Fruit fly (Drosophila melanogaster) whole organism, embryonic: ENCODE measurements around the gene CG9132.
A peak's percentile ranks its signal among the peaks of the same experiment; 100 is the strongest.

Source experiments
- Atf3 ChIP-seq: fragments of 200-800 bp; sonication (Bioruptor generic); optimal IDR thresholded peaks from 3 replicates; lab custom pipeline; 2016; ENCODE audit warnings: missing biosample characterization, missing genetic modification characterization
- CG10209 ChIP-seq: fragments of 200-800 bp; sonication (Bioruptor generic); optimal IDR thresholded peaks from 3 replicates; lab custom pipeline; 2017; ENCODE audit warnings: missing biosample characterization, mild to moderate bottlenecking, missing genetic modification characterization, missing genetic modification reagents
- CG10543 ChIP-seq: fragments of 200-800 bp; sonication (Bioruptor generic); optimal IDR thresholded peaks from 3 replicates; lab custom pipeline; 2017; ENCODE audit warnings: missing biosample characterization, mild to moderate bottlenecking, missing genetic modification characterization, moderate library complexity
- CG12155 ChIP-seq: fragments of 200-800 bp; sonication (Bioruptor generic); optimal IDR thresholded peaks from 3 replicates; lab custom pipeline; 2016; ENCODE audit warnings: missing biosample characterization, missing genetic modification characterization
- CG12942 ChIP-seq: fragments of 200-800 bp; sonication (Bioruptor generic); optimal IDR thresholded peaks from 3 replicates; lab custom pipeline; 2016; ENCODE audit warnings: missing biosample characterization, missing genetic modification characterization
- CG13123 ChIP-seq: fragments of 200-800 bp; sonication (Bioruptor generic); optimal IDR thresholded peaks from 2 replicates; lab custom pipeline; 2016; ENCODE audit warnings: missing biosample characterization, missing genetic modification characterization
- CG13287 ChIP-seq: fragments of 200-800 bp; sonication (Bioruptor generic); IDR thresholded peaks from 2 replicates; pipeline ENCODE4 v1.3.6; 2022; ENCODE audit warnings: missing biosample characterization, missing genetic modification characterization; ENCODE audit not compliant: partially characterized antibody
- CG1602 ChIP-seq: fragments of 200-800 bp; sonication (Bioruptor generic); optimal IDR thresholded peaks from 3 replicates; lab custom pipeline; 2016; ENCODE audit warnings: missing biosample characterization, missing genetic modification characterization
- CG1647 ChIP-seq: fragments of 200-800 bp; sonication (Bioruptor generic); optimal IDR thresholded peaks from 3 replicates; lab custom pipeline; 2016; ENCODE audit warnings: missing biosample characterization, missing genetic modification characterization
- CG17186 ChIP-seq: fragments of 200-800 bp; sonication (Bioruptor generic); optimal IDR thresholded peaks from 3 replicates; lab custom pipeline; 2017; ENCODE audit warnings: missing biosample characterization, missing genetic modification reagents, missing genetic modification characterization
- CG17829 ChIP-seq: fragments of 200-800 bp; optimal IDR thresholded peaks from 2 replicates; lab custom pipeline; 2019; ENCODE audit warnings: missing biosample characterization, mild to moderate bottlenecking, missing genetic modification characterization, moderate library complexity
- CG2712 ChIP-seq: fragments of 200-800 bp; optimal IDR thresholded peaks from 3 replicates; lab custom pipeline; 2019; ENCODE audit warnings: missing biosample characterization, mild to moderate bottlenecking, missing genetic modification characterization, moderate library complexity
- CG2889 ChIP-seq: fragments of 200-800 bp; sonication (Bioruptor generic); IDR thresholded peaks from 3 replicates; pipeline ENCODE4 v1.3.6; 2022; ENCODE audit warnings: missing biosample characterization, missing genetic modification characterization
- CG3065 ChIP-seq: fragments of 200-800 bp; sonication (Bioruptor generic); optimal IDR thresholded peaks from 2 replicates; lab custom pipeline; 2016; ENCODE audit warnings: missing biosample characterization, missing genetic modification characterization
- CG32532 ChIP-seq: fragments of 200-800 bp; sonication (Bioruptor generic); IDR thresholded peaks from 2 replicates; pipeline ENCODE4 v1.3.6; 2022; ENCODE audit warnings: missing biosample characterization, missing genetic modification characterization
- CG32767 ChIP-seq: fragments of 200-800 bp; sonication (Bioruptor generic); IDR thresholded peaks from 2 replicates; pipeline ENCODE4 v1.3.6; 2022; ENCODE audit warnings: missing biosample characterization, missing genetic modification characterization
- CG4404 ChIP-seq: fragments of 200-800 bp; sonication (Bioruptor generic); IDR thresholded peaks from 2 replicates; pipeline ENCODE4 v1.3.6; 2022; ENCODE audit warnings: missing biosample characterization, missing genetic modification characterization
- CG5180 ChIP-seq: fragments of 200-800 bp; sonication (Bioruptor generic); optimal IDR thresholded peaks from 3 replicates; lab custom pipeline; 2017; ENCODE audit warnings: missing biosample characterization, missing genetic modification characterization, mild to moderate bottlenecking, moderate library complexity, missing genetic modification reagents
- CG6272 ChIP-seq: fragments of 200-800 bp; sonication (Bioruptor generic); IDR thresholded peaks from 2 replicates; pipeline ENCODE4 v1.3.6; 2022; ENCODE audit warnings: missing biosample characterization, missing genetic modification characterization
- CG7271 ChIP-seq: fragments of 200-800 bp; sonication (Bioruptor generic); optimal IDR thresholded peaks from 2 replicates; lab custom pipeline; 2018; ENCODE audit warnings: missing biosample characterization, mild to moderate bottlenecking, missing genetic modification characterization, moderate library complexity
- CG7963 ChIP-seq: fragments of 200-800 bp; sonication (Bioruptor generic); IDR thresholded peaks from 3 replicates; pipeline ENCODE4 v1.3.6; 2022; ENCODE audit warnings: missing biosample characterization, missing genetic modification characterization; ENCODE audit not compliant: partially characterized antibody
- CG8765 ChIP-seq: fragments of 200-800 bp; sonication (Bioruptor generic); IDR thresholded peaks from 2 replicates; pipeline ENCODE4 v1.3.6; 2022; ENCODE audit warnings: missing biosample characterization, missing genetic modification characterization
- CoRest ChIP-seq: fragments of 200-800 bp; sonication (Bioruptor generic); optimal IDR thresholded peaks from 3 replicates; lab custom pipeline; 2018; ENCODE audit warnings: missing biosample characterization, mild to moderate bottlenecking, missing genetic modification characterization, moderate library complexity
- Dad ChIP-seq: fragments of 200-800 bp; sonication (Bioruptor generic); optimal IDR thresholded peaks from 3 replicates; lab custom pipeline; 2016; ENCODE audit warnings: missing biosample characterization, missing genetic modification characterization
- Dip3 ChIP-seq: fragments of 200-800 bp; sonication (Bioruptor generic); optimal IDR thresholded peaks from 3 replicates; lab custom pipeline; 2016; ENCODE audit warnings: missing biosample characterization, missing genetic modification characterization
- Dll ChIP-seq: fragments of 200-800 bp; sonication (Bioruptor generic); IDR thresholded peaks from 4 replicates; pipeline ENCODE4 v1.3.6; 2022; ENCODE audit warnings: missing biosample characterization, missing genetic modification characterization; ENCODE audit not compliant: partially characterized antibody
- Fer3 ChIP-seq: fragments of 200-800 bp; sonication (Bioruptor generic); optimal IDR thresholded peaks from 2 replicates; lab custom pipeline; 2018; ENCODE audit warnings: missing biosample characterization, mild to moderate bottlenecking, missing genetic modification characterization, moderate library complexity
- HLH4C ChIP-seq: fragments of 200-800 bp; sonication (Bioruptor generic); IDR thresholded peaks from 3 replicates; pipeline ENCODE4 v1.3.6; 2022; ENCODE audit warnings: missing biosample characterization, missing genetic modification characterization; ENCODE audit not compliant: partially characterized antibody
- HmgD ChIP-seq: fragments of 200-800 bp; sonication (Bioruptor generic); optimal IDR thresholded peaks from 3 replicates; lab custom pipeline; 2016; ENCODE audit warnings: missing biosample characterization, missing genetic modification characterization
- MESR4 ChIP-seq: fragments of 200-800 bp; sonication (Bioruptor generic); optimal IDR thresholded peaks from 2 replicates; lab custom pipeline; 2018; ENCODE audit warnings: missing biosample characterization, mild to moderate bottlenecking, missing genetic modification characterization, moderate library complexity
- Mes4 ChIP-seq: fragments of 200-800 bp; sonication (Bioruptor generic); optimal IDR thresholded peaks from 2 replicates; lab custom pipeline; 2016; ENCODE audit warnings: missing biosample characterization, missing genetic modification characterization
- NC2α ChIP-seq: fragments of 200-800 bp; sonication (Bioruptor generic); optimal IDR thresholded peaks from 2 replicates; lab custom pipeline; 2016; ENCODE audit warnings: missing biosample characterization, missing genetic modification characterization
- Oli ChIP-seq: fragments of 200-800 bp; sonication (Bioruptor generic); optimal IDR thresholded peaks from 2 replicates; lab custom pipeline; 2018; ENCODE audit warnings: missing biosample characterization, mild to moderate bottlenecking, missing genetic modification characterization, moderate library complexity
- Stat92E ChIP-seq, 3 experiments: fragments of >200 bp in 2 of 3; fragments of 200-800 bp in 1 of 3; sonication (Bioruptor generic) in 1 of 3; optimal IDR thresholded peaks; 2 replicates each; lab custom pipeline; 2017 to 2019; ENCODE audit warnings: missing biosample characterization in 3 of 3, missing genetic modification characterization in 3 of 3, mild to moderate bottlenecking in 1 of 3, moderate library complexity in 1 of 3
- Xbp1 ChIP-seq: fragments of 200-800 bp; sonication (Bioruptor generic); optimal IDR thresholded peaks from 3 replicates; lab custom pipeline; 2016; ENCODE audit warnings: missing biosample characterization, mild to moderate bottlenecking, missing genetic modification characterization
- bigmax ChIP-seq: fragments of 200-800 bp; sonication (Bioruptor generic); optimal IDR thresholded peaks from 2 replicates; lab custom pipeline; 2018; ENCODE audit warnings: missing biosample characterization, mild to moderate bottlenecking, missing genetic modification characterization
- br ChIP-seq: fragments of >200 bp; optimal IDR thresholded peaks from 2 replicates; lab custom pipeline; 2017
- chinmo ChIP-seq: fragments of 200-800 bp; sonication (Bioruptor generic); IDR thresholded peaks from 4 replicates; pipeline ENCODE4 v1.3.6; 2022; ENCODE audit warnings: missing biosample characterization, missing genetic modification characterization; ENCODE audit not compliant: partially characterized antibody
- dan ChIP-seq: fragments of 200-800 bp; sonication (Bioruptor generic); IDR thresholded peaks from 2 replicates; pipeline ENCODE4 v1.3.6; 2022; ENCODE audit warnings: missing biosample characterization, missing genetic modification characterization
- dmrt99B ChIP-seq: fragments of 200-800 bp; sonication (Bioruptor generic); optimal IDR thresholded peaks from 2 replicates; lab custom pipeline; 2018; ENCODE audit warnings: missing biosample characterization, mild to moderate bottlenecking, missing genetic modification characterization, moderate library complexity
- exex ChIP-seq: fragments of 200-800 bp; sonication (Bioruptor generic); optimal IDR thresholded peaks from 4 replicates; lab custom pipeline; 2018; ENCODE audit warnings: missing biosample characterization, mild to moderate bottlenecking, missing genetic modification characterization, moderate library complexity
- hb ChIP-seq: fragments of 200-800 bp; sonication (Bioruptor generic); IDR thresholded peaks from 3 replicates; pipeline ENCODE4 v1.3.6; 2022; ENCODE audit warnings: missing biosample characterization, missing genetic modification characterization; ENCODE audit not compliant: partially characterized antibody
- inv ChIP-seq: fragments of 200-800 bp; sonication (Bioruptor generic); IDR thresholded peaks from 2 replicates; pipeline ENCODE4 v1.3.6; 2022; ENCODE audit warnings: missing biosample characterization, missing genetic modification characterization; ENCODE audit not compliant: partially characterized antibody
- jigr1 ChIP-seq: fragments of 200-800 bp; sonication (Bioruptor generic); IDR thresholded peaks from 3 replicates; pipeline ENCODE4 v1.3.6; 2022; ENCODE audit warnings: missing biosample characterization, missing genetic modification characterization
- kay ChIP-seq: fragments of 200-800 bp; sonication (Bioruptor generic); optimal IDR thresholded peaks from 2 replicates; lab custom pipeline; 2016; ENCODE audit warnings: missing biosample characterization, missing genetic modification characterization
- ken ChIP-seq: fragments of 200-800 bp; sonication (Bioruptor generic); IDR thresholded peaks from 3 replicates; pipeline ENCODE4 v1.3.6; 2022; ENCODE audit warnings: missing biosample characterization, missing genetic modification characterization
- nmo ChIP-seq: fragments of 200-800 bp; sonication (Bioruptor generic); optimal IDR thresholded peaks from 2 replicates; lab custom pipeline; 2018; ENCODE audit warnings: missing biosample characterization, mild to moderate bottlenecking, missing genetic modification characterization, moderate library complexity
- pum ChIP-seq: fragments of 200-800 bp; sonication (Bioruptor generic); optimal IDR thresholded peaks from 2 replicates; lab custom pipeline; 2016; ENCODE audit warnings: missing biosample characterization, missing genetic modification characterization
- schlank ChIP-seq: fragments of 200-800 bp; sonication (Bioruptor generic); optimal IDR thresholded peaks from 2 replicates; lab custom pipeline; 2018; ENCODE audit warnings: missing biosample characterization, mild to moderate bottlenecking, missing genetic modification characterization
- sna ChIP-seq: fragments of 200-800 bp; sonication (Bioruptor generic); IDR thresholded peaks from 2 replicates; pipeline ENCODE4 v1.3.6; 2022; ENCODE audit warnings: missing biosample characterization, missing genetic modification characterization; ENCODE audit not compliant: partially characterized antibody
- trh ChIP-seq: fragments of 200-800 bp; sonication (Bioruptor generic); optimal IDR thresholded peaks from 2 replicates; lab custom pipeline; 2016; ENCODE audit warnings: missing biosample characterization, missing genetic modification characterization

CG9132 gene

DNA sequence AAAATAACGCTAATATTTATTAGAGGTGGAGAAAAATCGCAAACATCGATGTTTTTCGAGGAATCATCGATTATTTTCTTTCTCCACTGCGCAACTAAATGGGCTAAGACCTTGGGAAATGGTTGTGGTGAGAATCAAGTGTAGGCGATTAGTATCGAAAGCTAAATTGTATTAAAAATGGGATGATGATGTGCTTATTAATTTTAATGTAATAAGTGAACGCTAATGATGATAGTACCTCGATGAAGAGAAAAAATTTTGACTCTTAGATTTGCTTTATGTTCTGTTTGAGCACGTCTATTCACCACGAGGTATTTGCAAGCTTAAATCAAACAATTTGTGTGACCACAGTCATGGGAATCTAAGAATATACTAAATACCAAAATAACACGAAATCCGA is 2.8 kb upstream of the CG9132 start, which contains the start of the genes Rai1 and CG13005 (continued):
- TF ChIP-seq CG2712 (tag; lab: Kevin White, UChicago) (no peak), Atf3 (GFP tag; lab: Kevin White, UChicago) (no peak), CG5180 (no peak), CG10543 (GFP tag; lab: Kevin White, UChicago) (no peak), ken (no peak), exex (tag; lab: Kevin White, UChicago) (no peak), sna (GFP tag; lab: Robert Waterston, UW) (peak; percentile 83), CG1602 (GFP tag; lab: Kevin White, UChicago) (no peak), CG2889 (no peak), kay (GFP tag; lab: Kevin White, UChicago) (no peak), dmrt99B (tag; lab: Kevin White, UChicago) (no peak), schlank (tag; lab: Kevin White, UChicago) (no peak), MESR4 (GFP tag; lab: Kevin White, UChicago) (no peak), Dip3 (GFP tag; lab: Kevin White, UChicago) (no peak), CG13287 (peak; percentile 89), inv (GFP tag; lab: Robert Waterston, UW) (peak; percentile 69), Mes4 (no peak), HmgD (no peak), CG6272 (no peak), CG1647 (GFP tag; lab: Kevin White, UChicago) (no peak), hb (peak; percentile 76), br (lab: Kevin White, UChicago) (no peak), CG8765 (GFP tag; lab: Robert Waterston, UW) (no peak), CG17186 (peak; percentile 5), CG4404 (GFP tag; lab: Robert Waterston, UW) (no peak), Oli (tag; lab: Kevin White, UChicago) (no peak), Dll (peak; percentile 89), CG7271 (tag; lab: Kevin White, UChicago) (no peak), CG13123 (no peak), nmo (GFP tag; lab: Kevin White, UChicago) (peak; percentile 4), HLH4C (GFP tag; lab: Robert Waterston, UW) (peak; percentile 81), Stat92E (GFP tag; optimal IDR thresholded peaks at IDR 0.05; lab: Kevin White, UChicago) (peak in 1 of 3 experiments; percentile 55), CG7963 (GFP tag; lab: Robert Waterston, UW) (peak; percentile 59; the same call in 2 of the 3 replicates), CG32767 (no peak), jigr1 (GFP tag; lab: Robert Waterston, UW) (no peak), CG12942 (GFP tag; lab: Kevin White, UChicago) (no peak), chinmo (GFP tag; lab: Robert Waterston, UW) (peak; percentile 76; the same call in 1 of the 4 replicates), Dad (GFP tag; lab: Kevin White, UChicago) (no peak), CG3065 (GFP tag; lab: Kevin White, UChicago) (no peak), CG10209 (GFP tag; lab: Kevin White, UChicago) (no peak), CG32532 (no peak), trh (GFP tag; lab: Kevin White, UChicago) (no peak), dan (GFP tag; lab: Robert Waterston, UW) (no peak), NC2α (no peak), Xbp1 (GFP tag; lab: Kevin White, UChicago) (no peak), CG12155 (GFP tag; lab: Kevin White, UChicago) (no peak), bigmax (GFP tag; lab: Kevin White, UChicago) (no peak), CG17829 (peak; percentile 29), Fer3 (tag; lab: Kevin White, UChicago) (no peak), pum (GFP tag; lab: Kevin White, UChicago) (no peak), CoRest (tag; lab: Kevin White, UChicago) (peak; percentile 47)
